Worm (Caenorhabditis elegans) whole organism, early embryonic: ENCODE measurements around the gene ZC168.2.

ENCODE experiments used
- ceh-36 ChIP-seq: sonication (generic microtip); optimal IDR thresholded peaks from 2 replicates; lab custom pipeline; 2016; ENCODE audit warnings: missing genetic modification characterization, inconsistent platforms, missing compliant biosample characterization
- flt-1 ChIP-seq: fragments of 200-800 bp; sonication (Bioruptor generic); IDR thresholded peaks from 2 replicates; pipeline ENCODE4 v1.3.6; 2022; ENCODE audit warnings: missing genetic modification characterization, missing compliant biosample characterization

DNA sequence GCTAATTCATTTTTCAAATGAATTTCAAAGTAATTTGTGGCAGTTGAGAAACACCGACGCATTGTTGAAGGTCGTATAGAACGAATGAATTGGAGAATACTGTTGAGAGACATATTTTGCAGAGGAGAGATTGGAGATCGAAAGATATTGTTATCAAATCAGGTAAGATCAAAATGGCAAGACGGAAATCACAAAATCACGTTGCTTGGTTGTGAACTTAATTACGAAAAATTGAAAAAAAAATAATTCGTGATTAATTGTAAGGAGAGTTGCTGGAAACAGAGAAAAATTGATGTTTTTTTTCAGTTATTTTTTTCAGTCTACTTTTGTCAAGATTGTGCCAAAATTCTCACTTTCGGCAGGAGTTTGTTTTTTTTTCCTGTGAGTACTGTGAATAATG is 22.2 kb downstream of the ZC168.2 start, which contains the start of gene T25B9.1:
- TF ChIP-seq flt-1 (no peak), ceh-36 (tag; lab: Kevin White, UChicago) (no peak)
